Fruit fly (Drosophila melanogaster) whole organism, embryonic: Measurements from ENCODE around the gene tj.

ENCODE experiments used
- BEAF-32 ChIP-seq: fragments of 200-800 bp; sonication (Bioruptor generic); optimal IDR thresholded peaks from 3 replicates; lab custom pipeline; 2017; ENCODE audit warnings: missing biosample characterization, missing genetic modification characterization, mild to moderate bottlenecking, moderate library complexity, missing genetic modification reagents
- Blimp-1 ChIP-seq: fragments of 200-800 bp; sonication (Bioruptor generic); optimal IDR thresholded peaks from 3 replicates; lab custom pipeline; 2018; ENCODE audit warnings: missing biosample characterization, missing genetic modification characterization, mild to moderate bottlenecking, moderate library complexity, missing genetic modification reagents
- CG10147 ChIP-seq: fragments of 200-800 bp; sonication (Bioruptor generic); optimal IDR thresholded peaks from 2 replicates; lab custom pipeline; 2019; ENCODE audit warnings: missing biosample characterization, mild to moderate bottlenecking, missing genetic modification characterization, moderate library complexity
- CG10366 ChIP-seq: fragments of 200-800 bp; sonication (Bioruptor generic); IDR thresholded peaks from 2 replicates; pipeline ENCODE4 v1.3.6; 2022; ENCODE audit warnings: missing biosample characterization, missing genetic modification characterization
- CG10462 ChIP-seq: fragments of 200-800 bp; sonication (Bioruptor generic); optimal IDR thresholded peaks from 2 replicates; lab custom pipeline; 2016; ENCODE audit warnings: missing biosample characterization, missing genetic modification characterization
- CG12219 ChIP-seq: fragments of 200-800 bp; sonication (Bioruptor generic); optimal IDR thresholded peaks from 3 replicates; lab custom pipeline; 2018; ENCODE audit warnings: missing biosample characterization, mild to moderate bottlenecking, missing genetic modification characterization
- CG1647 ChIP-seq: fragments of 200-800 bp; sonication (Bioruptor generic); optimal IDR thresholded peaks from 3 replicates; lab custom pipeline; 2016; ENCODE audit warnings: missing biosample characterization, missing genetic modification characterization
- CG17361 ChIP-seq: fragments of 200-800 bp; sonication (Bioruptor generic); IDR thresholded peaks from 3 replicates; pipeline ENCODE4 v1.3.6; 2022; ENCODE audit warnings: missing biosample characterization, missing genetic modification characterization
- CG17912 ChIP-seq: fragments of 200-800 bp; sonication (Bioruptor generic); optimal IDR thresholded peaks from 2 replicates; lab custom pipeline; 2018; ENCODE audit warnings: missing biosample characterization, mild to moderate bottlenecking, missing genetic modification characterization
- CG18619 ChIP-seq: fragments of 200-800 bp; sonication (Bioruptor generic); optimal IDR thresholded peaks from 3 replicates; lab custom pipeline; 2017; ENCODE audit warnings: missing biosample characterization, mild to moderate bottlenecking, missing genetic modification characterization
- CG2129 ChIP-seq: fragments of 200-800 bp; sonication (Bioruptor generic); IDR thresholded peaks from 2 replicates; pipeline ENCODE4 v1.3.6; 2022; ENCODE audit warnings: missing biosample characterization, missing genetic modification characterization; ENCODE audit not compliant: partially characterized antibody
- CG2202 ChIP-seq: fragments of 200-800 bp; sonication (Bioruptor generic); optimal IDR thresholded peaks from 2 replicates; lab custom pipeline; 2018; ENCODE audit warnings: missing biosample characterization, mild to moderate bottlenecking, missing genetic modification characterization
- CG31224 ChIP-seq: fragments of 200-800 bp; sonication (Bioruptor generic); IDR thresholded peaks from 2 replicates; pipeline ENCODE4 v1.3.6; 2022; ENCODE audit warnings: missing biosample characterization, missing genetic modification characterization
- CG5245 ChIP-seq: fragments of 200-800 bp; sonication (Bioruptor generic); optimal IDR thresholded peaks from 3 replicates; lab custom pipeline; 2016; ENCODE audit warnings: missing biosample characterization, missing genetic modification characterization
- CG7357 ChIP-seq: fragments of 200-800 bp; sonication (Bioruptor generic); IDR thresholded peaks from 3 replicates; pipeline ENCODE4 v1.3.6; 2022; ENCODE audit warnings: missing biosample characterization, missing genetic modification characterization
- CG7745 ChIP-seq: fragments of 200-800 bp; sonication (Bioruptor generic); optimal IDR thresholded peaks from 2 replicates; lab custom pipeline; 2018; ENCODE audit warnings: missing biosample characterization, mild to moderate bottlenecking, missing genetic modification characterization, moderate library complexity
- CG7963 ChIP-seq: fragments of 200-800 bp; sonication (Bioruptor generic); IDR thresholded peaks from 3 replicates; pipeline ENCODE4 v1.3.6; 2022; ENCODE audit warnings: missing biosample characterization, missing genetic modification characterization; ENCODE audit not compliant: partially characterized antibody
- CG8290 ChIP-seq, 3 experiments: fragments of 200-800 bp; sonication (Bioruptor generic); optimal IDR thresholded peaks; 2 replicates each; lab custom pipeline; 2016 to 2019; ENCODE audit warnings: missing biosample characterization in 3 of 3, missing genetic modification characterization in 3 of 3, mild to moderate bottlenecking in 2 of 3, moderate library complexity in 1 of 3
- CG8359 ChIP-seq: fragments of 200-800 bp; sonication (Bioruptor generic); optimal IDR thresholded peaks from 2 replicates; lab custom pipeline; 2017; ENCODE audit warnings: missing biosample characterization, mild to moderate bottlenecking, missing genetic modification characterization, borderline replicate concordance
- CG9876 ChIP-seq: fragments of 200-800 bp; sonication (Bioruptor generic); optimal IDR thresholded peaks from 2 replicates; lab custom pipeline; 2016; ENCODE audit warnings: missing biosample characterization, missing genetic modification characterization
- CrebB ChIP-seq: fragments of 200-800 bp; sonication (Bioruptor generic); optimal IDR thresholded peaks from 3 replicates; lab custom pipeline; 2018; ENCODE audit warnings: missing biosample characterization, mild to moderate bottlenecking, missing genetic modification characterization
- Doc2 ChIP-seq: fragments of 200-800 bp; sonication (Bioruptor generic); IDR thresholded peaks from 2 replicates; pipeline ENCODE4 v1.3.6; 2022; ENCODE audit warnings: missing biosample characterization, missing genetic modification characterization
- HLH54F ChIP-seq: fragments of 200-800 bp; sonication (Bioruptor generic); optimal IDR thresholded peaks from 3 replicates; lab custom pipeline; 2016; ENCODE audit warnings: missing biosample characterization, missing genetic modification characterization
- HmgZ ChIP-seq: fragments of 200-800 bp; sonication (Bioruptor generic); optimal IDR thresholded peaks from 2 replicates; lab custom pipeline; 2018; ENCODE audit warnings: missing biosample characterization, mild to moderate bottlenecking, missing genetic modification characterization
- Hr51 ChIP-seq, 2 experiments: fragments of 200-800 bp; sonication (Bioruptor generic); optimal IDR thresholded peaks; 2 replicates in 1 of 2; 3 replicates in 1 of 2; lab custom pipeline; 2016 to 2018; ENCODE audit warnings: missing biosample characterization in 2 of 2, missing genetic modification characterization in 2 of 2, mild to moderate bottlenecking in 1 of 2, moderate library complexity in 1 of 2
- Kr ChIP-seq: fragments of 200-800 bp; sonication (Bioruptor generic); optimal IDR thresholded peaks from 2 replicates; lab custom pipeline; 2017; ENCODE audit warnings: missing biosample characterization, mild to moderate bottlenecking, missing genetic modification characterization
- Lim3 ChIP-seq: fragments of 200-800 bp; sonication (Bioruptor generic); IDR thresholded peaks from 2 replicates; pipeline ENCODE4 v1.3.6; 2022; ENCODE audit warnings: missing biosample characterization, missing genetic modification characterization
- Med ChIP-seq: fragments of 200-800 bp; sonication (Bioruptor generic); peaks from one replicate; lab custom pipeline; 2016; ENCODE audit warnings: missing biosample characterization, missing genetic modification characterization, mild to moderate bottlenecking, inconsistent platforms, moderate library complexity
- Mrtf ChIP-seq: fragments of 200-800 bp; sonication (Bioruptor generic); IDR thresholded peaks from 3 replicates; pipeline ENCODE4 v1.3.6; 2022; ENCODE audit warnings: missing biosample characterization, missing genetic modification characterization
- Oaz ChIP-seq: fragments of 200-800 bp; sonication (Bioruptor generic); IDR thresholded peaks from 2 replicates; pipeline ENCODE4 v1.3.6; 2022; ENCODE audit warnings: missing biosample characterization, missing genetic modification characterization
- Scr ChIP-seq: fragments of 200-800 bp; sonication (Bioruptor generic); IDR thresholded peaks from 2 replicates; pipeline ENCODE4 v1.3.6; 2022; ENCODE audit warnings: missing biosample characterization, missing genetic modification characterization; ENCODE audit not compliant: partially characterized antibody
- Usf ChIP-seq: fragments of 200-800 bp; sonication (Bioruptor generic); optimal IDR thresholded peaks from 2 replicates; lab custom pipeline; 2017; ENCODE audit warnings: missing genotype, missing biosample characterization, missing genetic modification characterization
- abd-A ChIP-seq: fragments of 200-800 bp; sonication (Bioruptor generic); optimal IDR thresholded peaks from 3 replicates; lab custom pipeline; 2019; ENCODE audit warnings: missing biosample characterization, mild to moderate bottlenecking, missing genetic modification characterization, moderate library complexity
- bab2 ChIP-seq: fragments of 200-800 bp; sonication (Bioruptor generic); optimal IDR thresholded peaks from 2 replicates; lab custom pipeline; 2016; ENCODE audit warnings: missing biosample characterization, missing genetic modification characterization
- bbx ChIP-seq: fragments of 200-800 bp; sonication (Bioruptor generic); IDR thresholded peaks from 2 replicates; pipeline ENCODE4 v1.3.6; 2022; ENCODE audit warnings: missing biosample characterization, missing genetic modification characterization; ENCODE audit not compliant: partially characterized antibody
- bigmax ChIP-seq: fragments of 200-800 bp; sonication (Bioruptor generic); optimal IDR thresholded peaks from 2 replicates; lab custom pipeline; 2018; ENCODE audit warnings: missing biosample characterization, mild to moderate bottlenecking, missing genetic modification characterization
- ci ChIP-seq: fragments of 200-800 bp; sonication (Bioruptor generic); IDR thresholded peaks from 3 replicates; pipeline ENCODE4 v1.3.6; 2022; ENCODE audit warnings: missing biosample characterization, missing genetic modification characterization
- lilli ChIP-seq: fragments of 200-800 bp; sonication (Bioruptor generic); optimal IDR thresholded peaks from 3 replicates; lab custom pipeline; 2016; ENCODE audit warnings: missing biosample characterization, missing genetic modification characterization
- luna ChIP-seq: fragments of 200-800 bp; sonication (Bioruptor generic); optimal IDR thresholded peaks from 2 replicates; lab custom pipeline; 2016; ENCODE audit warnings: missing biosample characterization, missing genetic modification characterization
- maf-S ChIP-seq: fragments of 200-800 bp; sonication (Bioruptor generic); optimal IDR thresholded peaks from 2 replicates; lab custom pipeline; 2016; ENCODE audit warnings: missing biosample characterization, missing genetic modification characterization
- mld ChIP-seq: fragments of 200-800 bp; sonication (Bioruptor generic); IDR thresholded peaks from 3 replicates; pipeline ENCODE4 v1.3.6; 2022; ENCODE audit warnings: missing biosample characterization, missing genetic modification characterization; ENCODE audit not compliant: partially characterized antibody
- pan ChIP-seq, 4 experiments: fragments of >200 bp in 3 of 4; fragments of 200-800 bp in 1 of 4; sonication (Bioruptor generic) in 1 of 4; optimal IDR thresholded peaks in 3 of 4; IDR thresholded peaks in 1 of 4; 2 replicates each; pipeline versions ENCODE4 v1.3.6 to Lab custom; 2017 to 2022; ENCODE audit warnings: missing biosample characterization in 2 of 4, missing genetic modification characterization in 2 of 4, mixed read lengths in 1 of 4
- row ChIP-seq: fragments of 200-800 bp; sonication (Bioruptor generic); IDR thresholded peaks from 3 replicates; pipeline ENCODE4 v1.3.6; 2022; ENCODE audit warnings: missing biosample characterization, missing genetic modification characterization
- slou ChIP-seq: fragments of 200-800 bp; sonication (Bioruptor generic); optimal IDR thresholded peaks from 3 replicates; lab custom pipeline; 2016; ENCODE audit warnings: missing biosample characterization, missing genetic modification characterization
- sqz ChIP-seq: fragments of 200-800 bp; sonication (Bioruptor generic); optimal IDR thresholded peaks from 3 replicates; lab custom pipeline; 2018; ENCODE audit warnings: missing biosample characterization, mild to moderate bottlenecking, missing genetic modification characterization
- tgo ChIP-seq: fragments of 200-800 bp; sonication (Bioruptor generic); IDR thresholded peaks from 3 replicates; pipeline ENCODE4 v1.3.6; 2022; ENCODE audit warnings: missing biosample characterization, missing genetic modification characterization
- z ChIP-seq: fragments of 200-800 bp; sonication (Bioruptor generic); IDR thresholded peaks from 3 replicates; pipeline ENCODE4 v1.3.6; 2022; ENCODE audit warnings: missing biosample characterization, missing genetic modification characterization
- zfh2 ChIP-seq: fragments of 200-800 bp; sonication (Bioruptor generic); optimal IDR thresholded peaks from 2 replicates; lab custom pipeline; 2016; ENCODE audit warnings: missing biosample characterization, missing genetic modification characterization

The tj gene

DNA sequence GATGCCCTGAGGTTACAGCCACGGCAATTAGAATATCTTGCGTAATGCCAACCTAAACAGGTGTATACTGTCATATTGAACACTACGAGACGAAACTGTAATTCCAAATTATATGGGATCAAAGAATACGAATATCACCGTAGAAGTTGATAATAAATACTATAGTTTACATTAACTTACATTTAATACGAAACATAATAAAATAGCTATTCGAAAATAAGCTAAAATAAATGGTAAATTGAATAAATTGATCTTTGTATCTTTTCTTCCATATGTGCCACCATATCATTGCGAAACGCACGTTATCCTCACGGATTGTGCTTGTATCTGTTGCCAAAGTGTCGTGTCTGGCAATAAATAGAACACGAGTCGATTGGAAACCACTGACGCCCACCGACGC lies 48.2 kb upstream of the tj start (continued):
- TF ChIP-seq CG10366 (GFP tag; lab: Robert Waterston, UW) = no peak
- TF ChIP-seq lilli (GFP tag; lab: Kevin White, UChicago) = peak; percentile 14
- TF ChIP-seq Lim3 (GFP tag; lab: Robert Waterston, UW) = no peak
- TF ChIP-seq mld (GFP tag; lab: Robert Waterston, UW) = no peak
- TF ChIP-seq HLH54F (GFP tag; lab: Kevin White, UChicago) = peak; percentile 8
- TF ChIP-seq BEAF-32 (GFP tag; lab: Kevin White, UChicago) = no peak
- TF ChIP-seq ci (GFP tag; lab: Robert Waterston, UW) = no peak
- TF ChIP-seq Mrtf (GFP tag; lab: Robert Waterston, UW) = peak; percentile 28; the same call in 1 of the 3 replicates
- no peak for TF ChIP-seq pan (optimal IDR thresholded peaks at IDR 0.05; lab: Kevin White, UChicago)
- TF ChIP-seq pan (GFP tag; optimal IDR thresholded peaks at IDR 0.05 in 1 of 2, IDR thresholded peaks at IDR 0.05 in 1 of 2) = no peak
- TF ChIP-seq CG7745 = no peak
- no peak for TF ChIP-seq Scr
- peak; percentile 15 for TF ChIP-seq CG10147 (GFP tag; lab: Kevin White, UChicago)
- TF ChIP-seq tgo (GFP tag; lab: Robert Waterston, UW) = no peak
- no peak for TF ChIP-seq z (GFP tag; lab: Robert Waterston, UW)
- TF ChIP-seq bab2 = no peak
- TF ChIP-seq CG12219 (GFP tag; lab: Kevin White, UChicago) = no peak
- no peak for TF ChIP-seq CG2129 (GFP tag; lab: Robert Waterston, UW)
- TF ChIP-seq row (GFP tag; lab: Robert Waterston, UW) = peak; percentile 28; the same call in 1 of the 3 replicates
- TF ChIP-seq CG31224 (GFP tag; lab: Robert Waterston, UW) = no peak
- no peak for TF ChIP-seq CG7357 (GFP tag; lab: Robert Waterston, UW)
- no peak for TF ChIP-seq Blimp-1 (GFP tag; lab: Kevin White, UChicago)
- no peak for TF ChIP-seq sqz (GFP tag; lab: Kevin White, UChicago)
- TF ChIP-seq bigmax (GFP tag; lab: Kevin White, UChicago) = no peak
- no peak for TF ChIP-seq CG17361 (GFP tag; lab: Robert Waterston, UW)
- no peak for TF ChIP-seq CG9876 (GFP tag; lab: Kevin White, UChicago)
- no peak for TF ChIP-seq Usf (GFP tag; lab: Kevin White, UChicago)
- TF ChIP-seq maf-S = no peak
- TF ChIP-seq slou (GFP tag; lab: Kevin White, UChicago) = no peak
- peak; percentile 14 for TF ChIP-seq HmgZ (tag; lab: Kevin White, UChicago)
- no peak for TF ChIP-seq CG10462 (GFP tag; lab: Kevin White, UChicago)
- no peak for TF ChIP-seq CG8290 (GFP tag; optimal IDR thresholded peaks at IDR 0.05; lab: Kevin White, UChicago)
- peak in 1 of 2 experiments; percentile 17 for TF ChIP-seq CG8290 (tag; optimal IDR thresholded peaks at IDR 0.05; lab: Kevin White, UChicago)
- TF ChIP-seq zfh2 (GFP tag; lab: Kevin White, UChicago) = peak; percentile 16
- TF ChIP-seq Med = peak; percentile 45

DNA sequence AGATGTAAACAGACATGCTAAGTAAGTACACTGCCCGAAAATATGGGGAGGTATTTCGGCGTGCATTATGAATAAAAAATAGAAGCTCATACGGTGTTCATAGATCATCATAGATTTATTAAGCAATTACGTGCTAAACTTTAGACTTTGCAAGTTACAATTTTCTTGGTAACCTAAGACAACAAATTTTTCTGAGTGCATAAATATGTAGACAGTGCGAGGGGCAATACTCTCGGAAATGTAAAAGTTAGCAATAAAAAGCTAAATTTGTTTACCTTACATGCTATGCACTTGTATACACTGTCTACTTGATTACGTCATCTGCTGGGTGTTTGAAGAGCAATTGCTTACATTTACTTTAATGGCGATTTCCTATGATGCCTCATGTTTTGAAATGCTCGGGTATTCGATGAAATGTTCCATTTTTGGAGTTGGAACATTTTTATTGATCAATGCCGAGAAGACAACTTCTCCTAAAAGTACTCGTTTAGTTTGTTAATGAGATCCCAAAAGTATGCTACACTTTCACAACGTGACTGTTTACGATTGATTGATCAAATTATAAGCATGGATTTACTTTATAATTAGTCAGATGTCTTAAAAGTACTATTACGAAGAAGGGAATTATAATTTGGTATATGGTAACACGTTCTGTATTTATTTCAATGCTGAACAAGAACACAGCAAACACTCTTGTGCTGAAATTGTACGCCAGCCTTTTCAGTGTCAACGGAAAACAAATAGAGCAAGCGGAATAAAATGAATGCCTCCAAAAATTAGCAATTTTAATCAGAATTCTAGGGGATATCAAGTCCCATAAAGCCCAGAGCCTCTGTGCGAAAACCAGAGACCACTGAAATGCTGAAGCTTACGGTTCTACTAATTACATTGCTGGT lies 47.2 kb upstream of the tj start, which contains the start of gene Lectin-galC1:
Gene Lectin-galC1 (plus strand): TSS at position 846 of the 896 bp plus-strand sequence.
- peak; percentile 84 for TF ChIP-seq CG18619 (GFP tag; lab: Kevin White, UChicago)
- peak; percentile 29 for TF ChIP-seq CG17912 (GFP tag; lab: Kevin White, UChicago)
- TF ChIP-seq CG31224 (GFP tag; lab: Robert Waterston, UW) = peak; percentile 72
- peak; percentile 18 for TF ChIP-seq abd-A (tag; lab: Kevin White, UChicago)
- TF ChIP-seq CG8359 (GFP tag; lab: Kevin White, UChicago) = peak; percentile 68
- TF ChIP-seq Hr51 (GFP tag; optimal IDR thresholded peaks at IDR 0.05; lab: Kevin White, UChicago) = peak; percentile 71 to 91
- TF ChIP-seq Doc2 (GFP tag; lab: Robert Waterston, UW) = no peak
- no peak for TF ChIP-seq bbx (GFP tag; lab: Robert Waterston, UW)
- peak; percentile 90 for TF ChIP-seq CG5245 (GFP tag; lab: Kevin White, UChicago)
- TF ChIP-seq luna (GFP tag; lab: Kevin White, UChicago) = no peak
- TF ChIP-seq CG2202 (tag; lab: Kevin White, UChicago) = peak; percentile 70
- peak; percentile 87 for TF ChIP-seq CG1647
- TF ChIP-seq Oaz (GFP tag; lab: Robert Waterston, UW) = peak; percentile 78
- no peak for TF ChIP-seq CG7963 (GFP tag; lab: Robert Waterston, UW)
- no peak for TF ChIP-seq Kr (GFP tag; lab: Kevin White, UChicago)
- TF ChIP-seq CrebB = peak; percentile 58
